Fruit fly (Drosophila melanogaster) whole organism, pupa: ENCODE results near the gene CG12091.

Source experiments
- CG10348 ChIP-seq: fragments of 200-800 bp; sonication (Bioruptor generic); IDR thresholded peaks from 2 replicates; pipeline ENCODE4 v1.3.6; 2022; ENCODE audit warnings: missing biosample characterization, missing genetic modification characterization
- CG12605 ChIP-seq: fragments of 200-800 bp; sonication (Bioruptor generic); IDR thresholded peaks from 2 replicates; pipeline ENCODE4 v1.3.6; 2022; ENCODE audit warnings: missing biosample characterization, missing genetic modification characterization
- CG14655 ChIP-seq: fragments of 200-800 bp; sonication (Bioruptor generic); optimal IDR thresholded peaks from 3 replicates; lab custom pipeline; 2017; ENCODE audit warnings: mild to moderate bottlenecking, missing biosample characterization, missing genetic modification reagents, missing genetic modification characterization
- CG34367 ChIP-seq: fragments of 200-800 bp; sonication (Bioruptor generic); optimal IDR thresholded peaks from 2 replicates; lab custom pipeline; 2018; ENCODE audit warnings: missing biosample characterization, mild to moderate bottlenecking, missing genetic modification characterization
- EcR ChIP-seq: fragments of 200-800 bp; sonication (Bioruptor generic); optimal IDR thresholded peaks from 3 replicates; lab custom pipeline; 2019; ENCODE audit warnings: missing biosample characterization, missing genetic modification characterization, mild to moderate bottlenecking, moderate library complexity, missing genetic modification reagents
- Ets98B ChIP-seq: fragments of 200-800 bp; sonication (Bioruptor generic); IDR thresholded peaks from 2 replicates; pipeline ENCODE4 v1.3.6; 2022; ENCODE audit warnings: missing biosample characterization, missing genetic modification characterization
- Pif1B ChIP-seq: fragments of 200-800 bp; sonication (Bioruptor generic); optimal IDR thresholded peaks from 3 replicates; lab custom pipeline; 2016; ENCODE audit warnings: missing biosample characterization, missing genetic modification characterization
- Snoo ChIP-seq: fragments of 200-800 bp; sonication (Bioruptor generic); optimal IDR thresholded peaks from 3 replicates; lab custom pipeline; 2017; ENCODE audit warnings: missing biosample characterization, mild to moderate bottlenecking, missing genetic modification characterization, inconsistent platforms

- no peak for TF ChIP-seq EcR
- no peak for TF ChIP-seq CG14655
- no peak for TF ChIP-seq CG10348 (GFP tag; lab: Robert Waterston, UW)
- TF ChIP-seq Snoo, result no peak
- TF ChIP-seq Ets98B (GFP tag; lab: Robert Waterston, UW), result no peak
- no peak for TF ChIP-seq Pif1B
- no peak for TF ChIP-seq CG12605 (GFP tag; lab: Robert Waterston, UW)
- TF ChIP-seq CG34367, result no peak
These were observed 19.9 kb downstream of the CG12091 start, which contains the start of gene cue for dm6 chr3L:1516631-1517273.
